ENCODE assay signal across 5 worm cellular contexts in the genomic region with DNA sequence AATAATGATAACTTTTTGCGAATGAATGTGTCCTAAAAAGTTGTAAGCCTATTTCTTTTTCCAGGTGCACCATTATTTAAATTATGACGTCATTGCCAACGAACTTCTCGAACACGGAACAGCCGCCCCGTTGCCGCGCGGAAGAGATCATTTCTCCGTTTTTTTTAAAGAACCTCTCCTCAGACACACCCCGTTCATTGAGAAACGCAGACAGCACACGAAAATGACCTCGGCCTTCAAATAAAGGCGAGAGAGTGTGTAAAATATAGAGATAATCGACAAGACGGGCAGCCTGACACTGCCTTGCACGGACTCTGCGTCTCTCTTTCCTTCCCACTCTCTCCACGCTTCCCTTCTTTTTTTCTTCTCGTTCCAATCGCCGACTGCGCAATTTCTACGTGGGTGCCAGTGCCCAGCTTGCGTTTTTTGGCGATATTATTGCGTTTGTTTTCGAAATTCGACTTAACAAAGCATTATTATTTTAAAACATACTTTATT.
A peak's percentile ranks its signal among the peaks of the same experiment; 100 is the strongest.
TF ChIP-seq lines count a peak whose summit lies in the region.

No protein-coding gene starts in this region.

TF ChIP-seq in whole organism, L1 larva, 84 proteins besides CTCF, POLR2A, EP300 and RAD21 (continues in another document):
- peak; percentile 19 for TF ChIP-seq fkh-8 (tag; optimal IDR thresholded peaks at IDR 0.05; lab: Kevin White, UChicago)
- peak; percentile 36; the same call in 1 of the 2 replicates for TF ChIP-seq grh-1 (GFP tag; IDR thresholded peaks at IDR 0.05; lab: Robert Waterston, UW)
- no peak for TF ChIP-seq sptf-1 (tag; optimal IDR thresholded peaks at IDR 0.05; lab: Kevin White, UChicago)
- TF ChIP-seq hlh-4 (tag; optimal IDR thresholded peaks at IDR 0.05; lab: Kevin White, UChicago): no peak
- TF ChIP-seq vab-15 (tag; optimal IDR thresholded peaks at IDR 0.05; lab: Kevin White, UChicago): no peak
- TF ChIP-seq lin-14 (GFP tag; optimal IDR thresholded peaks at IDR 0.05; lab: Kevin White, UChicago): peak; percentile 98
- TF ChIP-seq C04F5.9 (tag; optimal IDR thresholded peaks at IDR 0.05; lab: Kevin White, UChicago): no peak
- no peak for TF ChIP-seq pax-3 (tag; optimal IDR thresholded peaks at IDR 0.05; lab: Kevin White, UChicago)
- TF ChIP-seq lin-39 (tag; optimal IDR thresholded peaks at IDR 0.05; lab: Kevin White, UChicago): no peak
- TF ChIP-seq C34B4.2 (tag; optimal IDR thresholded peaks at IDR 0.05; lab: Kevin White, UChicago): no peak
- TF ChIP-seq nhr-237 (tag; optimal IDR thresholded peaks at IDR 0.05; lab: Kevin White, UChicago): no peak
- TF ChIP-seq aly-2 (tag; optimal IDR thresholded peaks at IDR 0.05; lab: Kevin White, UChicago): peak; percentile 22
- no peak for TF ChIP-seq ama-1 (optimal IDR thresholded peaks at IDR 0.05; lab: Kevin White, UChicago)
- peak; percentile 81 for TF ChIP-seq mep-1 (tag; optimal IDR thresholded peaks at IDR 0.05; lab: Kevin White, UChicago)
- TF ChIP-seq lir-3 (tag; optimal IDR thresholded peaks at IDR 0.05; lab: Kevin White, UChicago; ENCODE audit: poor library complexity): no peak
- peak; percentile 61 for TF ChIP-seq lsy-2 (tag; optimal IDR thresholded peaks at IDR 0.05; lab: Kevin White, UChicago)
- peak in 1 of 2 experiments; percentile 20 for TF ChIP-seq ztf-11 (tag; optimal IDR thresholded peaks at IDR 0.05; lab: Kevin White, UChicago)

TF ChIP-seq in whole organism, L3 larva, 47 proteins besides CTCF, POLR2A, EP300 and RAD21 (continues in another document):
- TF ChIP-seq lin-15B (tag; optimal IDR thresholded peaks at IDR 0.05; lab: Kevin White, UChicago): peak; percentile 32
- no peak for TF ChIP-seq egl-27 (tag; optimal IDR thresholded peaks at IDR 0.05; lab: Kevin White, UChicago)
- TF ChIP-seq R02D3.7 (tag; optimal IDR thresholded peaks at IDR 0.05; lab: Kevin White, UChicago): peak; percentile 65
- peak; percentile 14 for TF ChIP-seq pqm-1 (tag; optimal IDR thresholded peaks at IDR 0.05; lab: Kevin White, UChicago)
- TF ChIP-seq ceh-9 (tag; optimal IDR thresholded peaks at IDR 0.05; lab: Kevin White, UChicago): no peak
- peak; percentile 83 for TF ChIP-seq pha-4 (tag; optimal IDR thresholded peaks at IDR 0.05; lab: Kevin White, UChicago)
- peak; percentile 94 for TF ChIP-seq nfya-1 (tag; optimal IDR thresholded peaks at IDR 0.05; lab: Kevin White, UChicago; ENCODE audit: insufficient read depth)
- TF ChIP-seq mdl-1 (tag; optimal IDR thresholded peaks at IDR 0.05; lab: Kevin White, UChicago): peak; percentile 11
- TF ChIP-seq ceh-28 (tag; optimal IDR thresholded peaks at IDR 0.05; lab: Kevin White, UChicago): peak; percentile 83
- peak; percentile 90 for TF ChIP-seq egl-5 (tag; optimal IDR thresholded peaks at IDR 0.05; lab: Kevin White, UChicago)
- TF ChIP-seq nhr-23 (tag; optimal IDR thresholded peaks at IDR 0.05; lab: Kevin White, UChicago): peak; percentile 95
- peak; percentile 81 for TF ChIP-seq lsy-12 (tag; optimal IDR thresholded peaks at IDR 0.05; lab: Kevin White, UChicago)
- peak; percentile 36 for TF ChIP-seq snpc-4 (tag; optimal IDR thresholded peaks at IDR 0.05; lab: Kevin White, UChicago)
- TF ChIP-seq ztf-4 (tag; optimal IDR thresholded peaks at IDR 0.05; lab: Kevin White, UChicago): peak; percentile 56
- peak in 1 of 3 experiments; percentile 60 for TF ChIP-seq elt-3 (tag; optimal IDR thresholded peaks at IDR 0.05; lab: Kevin White, UChicago)
- peak; percentile 69 for TF ChIP-seq nhr-43 (tag; optimal IDR thresholded peaks at IDR 0.05; lab: Kevin White, UChicago; ENCODE audit: poor library complexity, severe bottlenecking)
- TF ChIP-seq tbx-2 (tag; optimal IDR thresholded peaks at IDR 0.05; lab: Kevin White, UChicago): peak; percentile 34

TF ChIP-seq in whole organism, early embryonic, 17 proteins besides CTCF, POLR2A, EP300 and RAD21:
- TF ChIP-seq ets-7 (tag; optimal IDR thresholded peaks at IDR 0.05; lab: Kevin White, UChicago): no peak
- no peak for TF ChIP-seq tbx-37 (GFP tag; conservative IDR thresholded peaks at IDR 0.05; lab: Robert Waterston, UW)
- peak; percentile 41 for TF ChIP-seq F13C5.2 (tag; optimal IDR thresholded peaks at IDR 0.05; lab: Kevin White, UChicago)
- peak; percentile 7 for TF ChIP-seq hmg-4 (GFP tag; optimal IDR thresholded peaks at IDR 0.05; lab: Kevin White, UChicago)
- TF ChIP-seq B0310.2 (tag; optimal IDR thresholded peaks at IDR 0.05; lab: Kevin White, UChicago): no peak
- TF ChIP-seq pes-1 (GFP tag; IDR thresholded peaks at IDR 0.05; lab: Robert Waterston, UW): no peak
- no peak for TF ChIP-seq tra-4 (tag; optimal IDR thresholded peaks at IDR 0.05; lab: Kevin White, UChicago)
- no peak for TF ChIP-seq tbx-11 (GFP tag; IDR thresholded peaks at IDR 0.05; lab: Robert Waterston, UW)
- TF ChIP-seq ceh-13 (GFP tag; optimal IDR thresholded peaks at IDR 0.05; lab: Kevin White, UChicago): no peak
TF ChIP-seq in whole organism, early embryonic: peak in this region for 2.

TF ChIP-seq in whole organism, midembryonic, 9 proteins besides CTCF, POLR2A, EP300 and RAD21:
- TF ChIP-seq klf-2 (GFP tag; conservative IDR thresholded peaks at IDR 0.05; lab: Robert Waterston, UW): no peak
- peak; percentile 16 for TF ChIP-seq cog-1 (tag; optimal IDR thresholded peaks at IDR 0.05; lab: Kevin White, UChicago)

TF ChIP-seq in whole organism, young adult, 124 proteins besides CTCF, POLR2A, EP300 and RAD21:
- TF ChIP-seq K11D2.4 (GFP tag; IDR thresholded peaks at IDR 0.05; lab: Robert Waterston, UW) (no peak), nhr-179 (tag; optimal IDR thresholded peaks at IDR 0.05; lab: Kevin White, UChicago) (no peak), cebp-2 (GFP tag; IDR thresholded peaks at IDR 0.05; lab: Robert Waterston, UW) (no peak), snpc-1.1 (tag; optimal IDR thresholded peaks at IDR 0.05; lab: Kevin White, UChicago; ENCODE audit: insufficient read depth) (no peak), Y79H2A.3 (GFP tag; conservative IDR thresholded peaks at IDR 0.05; lab: Robert Waterston, UW) (no peak), F52B5.7 (tag; optimal IDR thresholded peaks at IDR 0.05; lab: Kevin White, UChicago) (no peak), lin-35 (GFP tag; optimal IDR thresholded peaks at IDR 0.05; lab: Kevin White, UChicago) (peak in 1 of 3 experiments; percentile 36), snpc-4 (GFP tag; optimal IDR thresholded peaks at IDR 0.05; lab: Kevin White, UChicago) (no peak), snpc-4 (tag; optimal IDR thresholded peaks at IDR 0.05; lab: Kevin White, UChicago) (peak in 2 of 4 experiments; percentile 6 to 10), B0261.1 (tag; optimal IDR thresholded peaks at IDR 0.05; lab: Kevin White, UChicago) (no peak), him-1 (tag; optimal IDR thresholded peaks at IDR 0.05; lab: Kevin White, UChicago) (no peak), C06A6.2 (GFP tag; conservative IDR thresholded peaks at IDR 0.05; lab: Robert Waterston, UW) (0 out of 2 replicates have a peak, but pooled peaks have one; percentile 49), ztf-22 (GFP tag; optimal IDR thresholded peaks at IDR 0.05; lab: Kevin White, UChicago) (peak; percentile 22), ztf-26 (tag; optimal IDR thresholded peaks at IDR 0.05; lab: Kevin White, UChicago) (peak; percentile 16), unc-130 (GFP tag; optimal IDR thresholded peaks at IDR 0.05; lab: Kevin White, UChicago) (peak; percentile 3), nhr-120 (GFP tag; IDR thresholded peaks at IDR 0.05; lab: Robert Waterston, UW) (no peak), sdz-38 (tag; optimal IDR thresholded peaks at IDR 0.05; lab: Kevin White, UChicago) (no peak), lin-40 (tag; optimal IDR thresholded peaks at IDR 0.05; lab: Kevin White, UChicago) (peak; percentile 68), mel-28 (tag; optimal IDR thresholded peaks at IDR 0.05; lab: Kevin White, UChicago; ENCODE audit: borderline replicate concordance) (no peak), hmg-1.2 (GFP tag; IDR thresholded peaks at IDR 0.05; lab: Robert Waterston, UW) (peak; percentile 94), atf-7 (tag; optimal IDR thresholded peaks at IDR 0.05; lab: Kevin White, UChicago) (peak; percentile 72), mcd-1 (GFP tag; IDR thresholded peaks at IDR 0.05; lab: Robert Waterston, UW) (peak; percentile 50), hsf-1 (GFP tag; IDR thresholded peaks at IDR 0.05; lab: Robert Waterston, UW) (no peak; the same call in 1 of the 2 replicates), lin-54 (GFP tag; optimal IDR thresholded peaks at IDR 0.05; lab: Kevin White, UChicago) (no peak), nfya-2 (GFP tag; IDR thresholded peaks at IDR 0.05; lab: Robert Waterston, UW) (no peak), ceh-58 (GFP tag; IDR thresholded peaks at IDR 0.05; lab: Robert Waterston, UW) (no peak), madf-3 (GFP tag; IDR thresholded peaks at IDR 0.05; lab: Robert Waterston, UW) (no peak), dox-1 (GFP tag; IDR thresholded peaks at IDR 0.05; lab: Robert Waterston, UW) (peak; percentile 71), zfh-2 (GFP tag; conservative IDR thresholded peaks at IDR 0.05; lab: Robert Waterston, UW) (peak; percentile 87), K12H6.12 (tag; optimal IDR thresholded peaks at IDR 0.05; lab: Kevin White, UChicago) (peak; percentile 58), attf-5 (GFP tag; optimal IDR thresholded peaks at IDR 0.05; lab: Kevin White, UChicago) (peak; percentile 35), pbrm-1 (GFP tag; IDR thresholded peaks at IDR 0.05; lab: Robert Waterston, UW) (peak; percentile 72), ZK185.1 (tag; optimal IDR thresholded peaks at IDR 0.05; lab: Kevin White, UChicago; ENCODE audit: poor library complexity, severe bottlenecking) (no peak), cebp-1 (GFP tag; IDR thresholded peaks at IDR 0.05; lab: Robert Waterston, UW) (no peak), cebp-1 (tag; optimal IDR thresholded peaks at IDR 0.05; lab: Kevin White, UChicago) (peak; percentile 53), attf-3 (GFP tag; conservative IDR thresholded peaks at IDR 0.05; lab: Robert Waterston, UW) (no peak), nhr-80 (tag; optimal IDR thresholded peaks at IDR 0.05; lab: Kevin White, UChicago) (peak; percentile 70), bed-2 (GFP tag; IDR thresholded peaks at IDR 0.05; lab: Robert Waterston, UW) (no peak), tbp1 (GFP tag; optimal IDR thresholded peaks at IDR 0.05; lab: Kevin White, UChicago) (peak; percentile 17), gei-17 (GFP tag; optimal IDR thresholded peaks at IDR 0.05; lab: Kevin White, UChicago) (no peak), lir-1 (GFP tag; conservative IDR thresholded peaks at IDR 0.05; lab: Robert Waterston, UW) (no peak), B0336.3 (GFP tag; IDR thresholded peaks at IDR 0.05; lab: Robert Waterston, UW) (peak; percentile 64)
